Fruit fly (Drosophila melanogaster) whole organism: ENCODE measurements around the gene CG6739.

Experiments
- CG8478 ChIP-seq: fragments of >200 bp; optimal IDR thresholded peaks from 2 replicates; lab custom pipeline; 2018; ENCODE audit warnings: inconsistent platforms
- Dll ChIP-seq: fragments of >200 bp; optimal IDR thresholded peaks from 2 replicates; lab custom pipeline; 2017
- EcR ChIP-seq, 2 experiments: fragments of >200 bp; optimal IDR thresholded peaks; 2 replicates each; lab custom pipeline; 2017; ENCODE audit warnings: missing biosample characterization in 2 of 2, missing genetic modification characterization in 2 of 2, missing genetic modification reagents in 2 of 2
- pan ChIP-seq: fragments of >200 bp; optimal IDR thresholded peaks from 2 replicates; lab custom pipeline; 2017
- psq ChIP-seq: fragments of >200 bp; optimal IDR thresholded peaks from 2 replicates; lab custom pipeline; 2017
- usp ChIP-seq: fragments of >200 bp; optimal IDR thresholded peaks from 2 replicates; lab custom pipeline; 2017; ENCODE audit warnings: missing biosample characterization, missing genetic modification characterization, mixed read lengths

The CG6739 gene

dm6 chr2L:7659561-7659960, 51.4 kb downstream of the CG6739 start:
- no peak for TF ChIP-seq EcR (GFP tag; optimal IDR thresholded peaks at IDR 0.05; lab: Kevin White, UChicago)
- no peak for TF ChIP-seq psq (lab: Kevin White, UChicago)
- no peak for TF ChIP-seq CG8478
- no peak for TF ChIP-seq Dll (lab: Kevin White, UChicago)
- TF ChIP-seq usp (GFP tag; lab: Kevin White, UChicago), result no peak
- no peak for TF ChIP-seq pan (lab: Kevin White, UChicago)

- TF ChIP-seq psq (lab: Kevin White, UChicago) (no peak), CG8478 (no peak), pan (lab: Kevin White, UChicago) (no peak), Dll (lab: Kevin White, UChicago) (no peak), EcR (GFP tag; optimal IDR thresholded peaks at IDR 0.05; lab: Kevin White, UChicago) (no peak), usp (GFP tag; lab: Kevin White, UChicago) (no peak)
Measured at dm6 chr2L:7660087-7660486, 51.9 kb downstream of the CG6739 start.

- no peak for TF ChIP-seq pan (lab: Kevin White, UChicago)
- no peak for TF ChIP-seq Dll (lab: Kevin White, UChicago)
- no peak for TF ChIP-seq usp (GFP tag; lab: Kevin White, UChicago)
- no peak for TF ChIP-seq EcR (GFP tag; optimal IDR thresholded peaks at IDR 0.05; lab: Kevin White, UChicago)
- no peak for TF ChIP-seq CG8478
Measured at dm6 chr2L:7665747-7666146, 57.6 kb downstream of the CG6739 start, which contains the start of gene Myo28B1. Gene Myo28B1, plus strand, starts transcription at chr2L:7666047.
